Fruit fly (Drosophila melanogaster) whole organism, wandering third instar larva: ENCODE results near the gene CG42233.

Experiments used
- Vsx2 ChIP-seq: fragments of 200-300, 225-300 bp; sonication (Bioruptor generic); optimal IDR thresholded peaks from 2 replicates; lab custom pipeline; 2018; ENCODE audit warnings: missing biosample characterization, missing genetic modification characterization; ENCODE audit not compliant: partially characterized antibody
- br ChIP-seq: fragments of 200-800 bp; sonication (Bioruptor generic); optimal IDR thresholded peaks from 2 replicates; lab custom pipeline; 2016; ENCODE audit warnings: missing biosample characterization, missing genetic modification characterization
- h ChIP-seq: fragments of 200-800 bp; sonication (Bioruptor generic); optimal IDR thresholded peaks from 3 replicates; lab custom pipeline; 2016; ENCODE audit warnings: missing biosample characterization, mild to moderate bottlenecking, missing genetic modification characterization
- pan ChIP-seq: fragments of >200 bp; optimal IDR thresholded peaks from 2 replicates; lab custom pipeline; 2017
- psq ChIP-seq: fragments of 200-800 bp; sonication (Bioruptor generic); optimal IDR thresholded peaks from 3 replicates; lab custom pipeline; 2017; ENCODE audit warnings: missing biosample characterization, mild to moderate bottlenecking, missing genetic modification characterization, moderate library complexity

DNA sequence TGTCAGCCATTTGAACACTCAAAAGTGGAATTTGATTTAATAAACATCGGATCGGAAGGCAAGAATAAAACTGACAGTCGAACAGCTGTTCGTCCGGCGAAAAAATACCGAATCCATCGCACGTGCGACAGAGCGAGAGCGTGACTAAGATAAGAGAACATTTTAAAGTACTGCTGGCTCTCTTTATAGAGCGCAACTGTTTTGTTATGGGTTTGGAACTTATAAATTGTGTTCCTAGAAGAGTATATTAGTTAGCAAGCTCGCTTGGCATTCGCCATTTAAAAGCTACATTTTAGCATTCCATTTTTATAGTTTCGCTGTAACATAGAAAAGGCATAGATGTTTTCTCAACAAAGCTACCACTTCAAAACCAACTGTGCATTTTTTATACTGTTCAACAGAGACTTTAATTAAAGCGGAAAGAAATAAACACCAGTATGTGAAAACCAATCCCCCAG lies 5.0 kb upstream of the CG42233 start, which contains the start of gene Rift:
- TF ChIP-seq br: no peak
- no peak for TF ChIP-seq Vsx2 (GFP tag; lab: Kevin White, UChicago)
- TF ChIP-seq pan (lab: Kevin White, UChicago): no peak
- TF ChIP-seq h (GFP tag; lab: Kevin White, UChicago): no peak
- no peak for TF ChIP-seq psq (GFP tag; lab: Kevin White, UChicago)
